Worm (Caenorhabditis elegans) whole organism, late embryonic: Measurements from ENCODE around the gene spe-36.

Experiments used
- ama-1 ChIP-seq: fragments of 150-350 bp; optimal IDR thresholded peaks from 2 replicates; lab custom pipeline; 2014
- ceh-45 ChIP-seq: fragments of 200-800 bp; sonication (Bioruptor generic); IDR thresholded peaks from 2 replicates; pipeline ENCODE4 v1.3.6; 2022; ENCODE audit warnings: missing genetic modification reagents, missing genetic modification characterization, missing compliant biosample characterization
- che-1 ChIP-seq: sonication (generic microtip); optimal IDR thresholded peaks from 2 replicates; lab custom pipeline; 2016; ENCODE audit warnings: mild to moderate bottlenecking, missing genetic modification characterization, missing compliant biosample characterization
- dve-1 ChIP-seq: sonication (generic microtip); optimal IDR thresholded peaks from 2 replicates; lab custom pipeline; 2017; ENCODE audit warnings: antibody characterized with exemption, mild to moderate bottlenecking, missing genetic modification characterization, missing compliant biosample characterization
- ets-4 ChIP-seq: sonication (generic microtip); optimal IDR thresholded peaks from 2 replicates; lab custom pipeline; 2016; ENCODE audit warnings: missing genetic modification characterization, missing compliant biosample characterization
- fkh-10 ChIP-seq: fragments of 150-350 bp; optimal IDR thresholded peaks from 2 replicates; lab custom pipeline; 2014; ENCODE audit warnings: missing biosample characterization, missing genetic modification reagents, missing genetic modification characterization
- lin-11 ChIP-seq: fragments of 200-800 bp; sonication (Bioruptor generic); optimal IDR thresholded peaks from 2 replicates; lab custom pipeline; 2018; ENCODE audit warnings: mild to moderate bottlenecking, missing genetic modification characterization, missing compliant biosample characterization
- nhr-11 ChIP-seq: fragments of 150-350 bp; optimal IDR thresholded peaks from 2 replicates; lab custom pipeline; 2014; ENCODE audit warnings: missing biosample characterization, missing genetic modification characterization
- odd-2 ChIP-seq: sonication (generic microtip); optimal IDR thresholded peaks from 2 replicates; lab custom pipeline; 2017; ENCODE audit warnings: antibody characterized with exemption, mild to moderate bottlenecking, missing genetic modification characterization, missing compliant biosample characterization
- pha-2 ChIP-seq: sonication (generic microtip); optimal IDR thresholded peaks from 2 replicates; lab custom pipeline; 2017; ENCODE audit warnings: mild to moderate bottlenecking, missing genetic modification characterization, missing compliant biosample characterization
- ref-2 ChIP-seq: sonication (generic microtip); optimal IDR thresholded peaks from 2 replicates; lab custom pipeline; 2016; ENCODE audit warnings: missing genetic modification characterization, missing compliant biosample characterization
- unc-55 ChIP-seq: sonication (generic microtip); optimal IDR thresholded peaks from 2 replicates; lab custom pipeline; 2017; ENCODE audit warnings: missing biosample characterization, missing genetic modification reagents, missing genetic modification characterization
- zip-5 ChIP-seq: sonication (generic microtip); optimal IDR thresholded peaks from 2 replicates; lab custom pipeline; 2016; ENCODE audit warnings: missing genetic modification characterization, missing compliant biosample characterization

DNA sequence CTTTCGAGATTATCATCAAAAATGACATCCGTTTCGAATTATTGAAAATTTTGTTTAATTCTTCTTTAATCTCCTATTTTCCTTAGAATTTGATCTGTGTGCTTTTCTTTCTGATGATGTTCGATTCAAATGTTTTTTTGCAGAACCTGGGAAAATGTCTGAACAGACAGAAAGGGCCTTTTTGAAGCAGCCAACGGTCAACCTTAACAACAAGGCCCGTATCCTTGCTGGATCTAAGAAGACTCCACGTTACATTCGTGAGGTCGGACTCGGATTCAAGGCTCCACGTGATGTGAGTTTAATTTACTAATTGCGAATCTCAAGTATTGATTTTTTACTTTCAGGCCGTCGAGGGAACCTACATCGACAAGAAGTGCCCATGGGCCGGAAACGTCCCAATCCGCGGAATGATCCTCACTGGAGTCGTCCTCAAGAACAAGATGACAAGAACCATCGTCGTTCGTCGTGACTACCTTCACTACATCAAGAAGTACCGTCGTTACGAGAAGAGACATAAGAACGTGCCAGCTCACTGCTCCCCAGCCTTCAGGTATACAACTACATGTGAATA is 10.5 kb upstream of the spe-36 start, which contains the start of gene rps-11:
- TF ChIP-seq odd-2 (tag; lab: Kevin White, UChicago), result no peak
- TF ChIP-seq che-1 (tag; lab: Kevin White, UChicago), result no peak
- TF ChIP-seq ama-1 (lab: Kevin White, UChicago), result no peak
- no peak for TF ChIP-seq pha-2 (tag; lab: Kevin White, UChicago)
- TF ChIP-seq ets-4, result no peak
- TF ChIP-seq unc-55 (GFP tag; lab: Kevin White, UChicago), result no peak
- TF ChIP-seq ceh-45, result no peak
- no peak for TF ChIP-seq lin-11 (tag; lab: Kevin White, UChicago)
- no peak for TF ChIP-seq zip-5 (tag; lab: Kevin White, UChicago)
- no peak for TF ChIP-seq fkh-10 (GFP tag; lab: Kevin White, UChicago)
- TF ChIP-seq nhr-11 (tag; lab: Kevin White, UChicago), result no peak
- TF ChIP-seq ref-2 (tag; lab: Kevin White, UChicago), result no peak
- no peak for TF ChIP-seq dve-1 (tag; lab: Kevin White, UChicago)
